Worm (Caenorhabditis elegans) whole organism, L4/young adult: Measurements from ENCODE around the gene F40G9.12.

Experiments used
- W03F9.2 ChIP-seq: fragments of 150-350 bp; optimal IDR thresholded peaks from 2 replicates; lab custom pipeline; 2014; ENCODE audit warnings: missing biosample characterization, missing genetic modification characterization
- dao-5 ChIP-seq: sonication (generic microtip); optimal IDR thresholded peaks from 2 replicates; lab custom pipeline; 2016; ENCODE audit warnings: missing genotype, missing genetic modification characterization, moderate library complexity, missing compliant biosample characterization
- him-1 ChIP-seq: sonication (generic microtip); optimal IDR thresholded peaks from 2 replicates; lab custom pipeline; 2016; ENCODE audit warnings: missing genotype, missing genetic modification reagents, missing genetic modification characterization, missing compliant biosample characterization

The F40G9.12 gene

DNA sequence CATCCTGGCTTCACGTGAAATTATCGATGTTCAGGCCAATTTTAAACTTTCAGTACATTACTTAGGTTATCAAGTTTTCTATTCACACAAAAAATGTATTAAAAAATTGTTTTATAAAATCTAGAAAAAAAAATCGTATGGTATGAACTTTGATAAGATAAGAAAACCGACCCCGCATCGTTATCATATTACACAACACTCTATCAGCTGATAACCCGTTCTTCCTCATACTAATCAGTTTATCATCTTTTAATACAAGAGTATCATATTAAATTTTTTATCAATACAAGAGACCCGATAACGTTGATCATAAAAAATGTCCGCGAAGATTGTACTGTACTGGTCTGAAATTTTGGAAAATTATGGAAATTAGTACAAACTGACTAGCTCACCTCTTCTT lies 17.5 kb upstream of the F40G9.12 start:
- TF ChIP-seq him-1 (tag; lab: Kevin White, UChicago) (no peak), dao-5 (tag; lab: Kevin White, UChicago) (no peak), W03F9.2 (tag; lab: Kevin White, UChicago) (no peak)

- TF ChIP-seq W03F9.2 (tag; lab: Kevin White, UChicago): no peak
- TF ChIP-seq him-1 (tag; lab: Kevin White, UChicago): no peak
- TF ChIP-seq dao-5 (tag; lab: Kevin White, UChicago): no peak
These were observed 15.0 kb upstream of the F40G9.12 start, which contains the start of the genes zig-13 and ver-1 for ce11 chrIII:156645-157044. zig-13 (minus strand) TSS chrIII:156745. ver-1 (plus strand) TSS chrIII:156824.

- no peak for TF ChIP-seq him-1 (tag; lab: Kevin White, UChicago)
- TF ChIP-seq dao-5 (tag; lab: Kevin White, UChicago): no peak
- TF ChIP-seq W03F9.2 (tag; lab: Kevin White, UChicago): no peak
These were observed 13.7 kb upstream of the F40G9.12 start for ce11 chrIII:157980-158379.

DNA sequence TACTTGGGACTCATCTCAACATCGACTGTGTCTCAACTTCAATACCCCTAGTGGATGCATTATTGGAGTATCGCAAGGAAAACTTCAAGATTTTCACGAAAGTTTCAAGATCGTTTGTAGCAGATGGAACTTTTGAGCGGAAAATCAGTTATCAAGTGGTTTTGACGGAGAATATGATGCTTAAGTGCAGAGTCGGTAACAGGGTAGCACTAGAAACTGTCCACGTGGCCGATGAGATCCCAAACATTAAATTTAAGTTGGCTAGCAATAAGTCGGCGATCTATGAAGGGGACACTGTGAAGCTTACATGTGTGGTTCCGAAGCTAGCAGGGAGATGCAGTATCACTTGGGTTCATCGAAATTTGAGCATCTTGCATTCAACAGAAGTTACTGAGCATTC lies 12.5 kb upstream of the F40G9.12 start:
- no peak for TF ChIP-seq W03F9.2 (tag; lab: Kevin White, UChicago)
- no peak for TF ChIP-seq him-1 (tag; lab: Kevin White, UChicago)
- no peak for TF ChIP-seq dao-5 (tag; lab: Kevin White, UChicago)

- no peak for TF ChIP-seq dao-5 (tag; lab: Kevin White, UChicago)
- TF ChIP-seq him-1 (tag; lab: Kevin White, UChicago): no peak
- no peak for TF ChIP-seq W03F9.2 (tag; lab: Kevin White, UChicago)
These were observed 12.0 kb upstream of the F40G9.12 start for ce11 chrIII:159665-160064.

DNA sequence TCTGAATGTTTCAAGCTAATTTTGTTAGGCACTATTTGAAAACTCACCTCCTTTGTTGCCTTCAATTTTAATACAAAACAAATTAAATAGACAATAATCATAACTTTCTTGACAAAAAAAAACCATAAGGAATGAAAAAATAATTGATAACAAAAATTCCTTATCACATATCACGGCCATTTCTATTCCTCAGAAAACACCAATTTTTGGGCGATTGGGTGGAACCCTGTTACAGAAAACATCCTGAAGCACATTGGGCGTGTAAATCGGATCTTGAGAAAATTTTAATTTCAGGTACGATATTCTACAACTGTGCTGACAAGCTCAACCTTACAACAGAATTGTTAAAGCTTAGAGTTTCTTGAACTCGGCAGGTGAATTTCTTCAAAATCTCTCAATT lies 6.9 kb upstream of the F40G9.12 start, which contains the start of gene F40G9.8:
Gene F40G9.8, minus strand, starts transcription at position 101 of the 400 bp plus-strand sequence.
- no peak for TF ChIP-seq dao-5 (tag; lab: Kevin White, UChicago)
- TF ChIP-seq W03F9.2 (tag; lab: Kevin White, UChicago): no peak
- TF ChIP-seq him-1 (tag; lab: Kevin White, UChicago): no peak

DNA sequence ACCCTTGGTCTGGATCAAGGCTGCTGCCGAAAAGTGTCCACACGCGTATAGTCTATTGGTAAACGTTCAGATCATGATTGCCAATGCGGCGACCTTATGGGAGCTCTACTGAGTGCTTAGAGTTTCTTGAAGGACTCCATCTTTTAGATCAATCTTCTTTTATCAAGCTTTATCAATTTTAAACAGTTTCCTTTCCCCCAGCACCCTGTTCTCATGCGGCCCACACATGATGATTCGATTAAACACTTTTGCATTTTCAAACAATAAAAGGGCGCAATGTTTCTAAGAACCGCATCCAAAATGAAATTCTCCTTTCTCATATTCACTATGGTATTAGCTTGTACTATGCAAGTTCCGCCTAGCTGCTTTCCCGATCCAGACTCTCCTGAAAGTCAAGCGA lies 6.3 kb upstream of the F40G9.12 start, which contains the start of gene F40G9.7:
Gene F40G9.7, plus strand, starts transcription at position 301 of the 400 bp plus-strand sequence.
- no peak for TF ChIP-seq W03F9.2 (tag; lab: Kevin White, UChicago)
- TF ChIP-seq dao-5 (tag; lab: Kevin White, UChicago): no peak
- TF ChIP-seq him-1 (tag; lab: Kevin White, UChicago): no peak

DNA sequence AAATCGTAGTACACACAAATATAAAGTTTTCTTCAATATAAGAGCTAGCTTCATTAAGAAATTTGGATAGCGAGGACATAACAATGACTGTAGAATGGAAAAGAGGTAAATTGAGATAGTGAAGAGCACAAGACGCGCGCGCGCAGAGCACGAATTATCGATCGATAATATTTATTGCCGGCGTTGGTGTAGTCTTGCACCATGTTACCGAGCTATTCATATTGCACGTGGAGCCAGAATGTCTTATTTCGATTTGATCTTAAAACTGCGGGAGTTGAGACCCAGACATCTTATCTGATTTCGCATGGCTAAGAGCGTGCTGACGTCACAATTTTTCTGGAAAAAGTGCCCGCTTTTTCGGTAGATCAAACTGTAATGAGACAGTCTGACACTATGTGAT lies 2.2 kb upstream of the F40G9.12 start, which contains the start of gene F40G9.18:
Gene F40G9.18, minus strand, starts transcription at position 101 of the 400 bp plus-strand sequence.
- TF ChIP-seq him-1 (tag; lab: Kevin White, UChicago) (no peak), dao-5 (tag; lab: Kevin White, UChicago) (no peak), W03F9.2 (tag; lab: Kevin White, UChicago) (no peak)

- no peak for TF ChIP-seq dao-5 (tag; lab: Kevin White, UChicago)
- TF ChIP-seq him-1 (tag; lab: Kevin White, UChicago): no peak
- TF ChIP-seq W03F9.2 (tag; lab: Kevin White, UChicago): no peak
These were observed 1.9 kb downstream of the F40G9.12 start, which contains the start of gene F40G9.19 for ce11 chrIII:173501-173900. F40G9.19 (plus strand) TSS chrIII:173801.

ce11 chrIII:175733-176132 lies 4.1 kb downstream of the F40G9.12 start, which contains the start of gene clec-148:
clec-148 (minus strand) TSS chrIII:175833.
- no peak for TF ChIP-seq dao-5 (tag; lab: Kevin White, UChicago)
- no peak for TF ChIP-seq W03F9.2 (tag; lab: Kevin White, UChicago)

- no peak for TF ChIP-seq him-1 (tag; lab: Kevin White, UChicago)
- no peak for TF ChIP-seq dao-5 (tag; lab: Kevin White, UChicago)
- no peak for TF ChIP-seq W03F9.2 (tag; lab: Kevin White, UChicago)
These were observed 6.1 kb downstream of the F40G9.12 start, which contains the start of gene F40G9.14 for ce11 chrIII:177715-178114. F40G9.14 (minus strand) TSS chrIII:177815.

- TF ChIP-seq dao-5 (tag; lab: Kevin White, UChicago) (no peak), him-1 (tag; lab: Kevin White, UChicago) (no peak), W03F9.2 (tag; lab: Kevin White, UChicago) (no peak)
These were observed 6.5 kb downstream of the F40G9.12 start for ce11 chrIII:178126-178525.

DNA sequence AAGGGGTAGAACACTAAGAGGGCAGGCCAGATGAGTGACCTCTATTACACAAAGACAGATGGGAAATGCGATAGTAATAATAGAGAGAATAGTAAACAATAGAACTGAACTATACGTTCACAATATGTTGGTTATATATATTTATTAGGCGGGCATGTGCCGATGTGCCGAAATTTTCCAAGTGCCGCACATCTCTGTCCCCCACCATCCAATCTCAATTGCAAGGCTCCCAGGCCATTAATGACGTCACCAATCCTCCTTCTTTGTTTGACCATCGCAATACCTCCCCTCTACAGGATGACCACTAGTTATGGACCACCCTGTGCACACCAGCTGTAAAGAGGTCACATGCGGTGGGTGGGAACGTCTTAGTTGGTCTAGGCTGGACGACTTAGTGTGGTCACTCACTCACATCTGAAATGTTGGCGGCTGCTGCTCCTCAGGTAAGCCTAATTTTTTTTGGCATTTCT lies 7.5 kb downstream of the F40G9.12 start, which contains the start of gene F40G9.6:
Gene F40G9.6, plus strand, starts transcription at position 420 of the 470 bp plus-strand sequence.
- TF ChIP-seq W03F9.2 (tag; lab: Kevin White, UChicago) (no peak), him-1 (tag; lab: Kevin White, UChicago) (no peak), dao-5 (tag; lab: Kevin White, UChicago) (no peak)

DNA sequence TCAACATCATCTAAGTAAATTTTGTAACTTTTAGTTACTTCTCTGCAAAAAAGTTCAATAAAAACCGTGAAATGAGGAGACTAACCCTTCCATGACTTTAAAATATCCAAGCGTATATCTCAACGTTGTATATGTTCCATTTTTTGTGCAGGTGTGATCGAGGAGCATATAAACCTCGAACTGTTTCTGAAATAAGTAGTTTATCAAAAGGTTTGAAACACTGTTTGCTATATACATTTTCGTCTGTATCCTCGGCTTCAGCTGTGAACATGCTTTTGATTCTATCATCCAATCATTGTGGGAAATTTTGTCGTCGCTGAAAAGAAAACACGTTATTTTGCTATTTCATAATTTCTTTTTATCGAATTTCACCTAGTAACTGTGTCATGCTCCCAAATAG lies 9.3 kb downstream of the F40G9.12 start, which contains the start of gene F40G9.5:
Gene F40G9.5, plus strand, starts transcription at position 301 of the 400 bp plus-strand sequence.
- TF ChIP-seq him-1 (tag; lab: Kevin White, UChicago) (no peak), dao-5 (tag; lab: Kevin White, UChicago) (no peak), W03F9.2 (tag; lab: Kevin White, UChicago) (no peak)
